Fruit fly (Drosophila melanogaster): ENCODE measurements around the gene Ref1.
A peak's percentile ranks its signal among the peaks of the same experiment; 100 is the strongest.

Gene Ref1

dm6 chr3R:7088837-7089361, 8.7 kb upstream of the Ref1 start:
- TF ChIP-seq CG8478 (optimal IDR thresholded peaks at IDR 0.05) (no peak), usp (GFP tag; optimal IDR thresholded peaks at IDR 0.05) (no peak), Dll (optimal IDR thresholded peaks at IDR 0.05) (no peak), pan (optimal IDR thresholded peaks at IDR 0.05) (no peak), EcR (GFP tag; optimal IDR thresholded peaks at IDR 0.05) (no peak), psq (optimal IDR thresholded peaks at IDR 0.05) (no peak)

DNA sequence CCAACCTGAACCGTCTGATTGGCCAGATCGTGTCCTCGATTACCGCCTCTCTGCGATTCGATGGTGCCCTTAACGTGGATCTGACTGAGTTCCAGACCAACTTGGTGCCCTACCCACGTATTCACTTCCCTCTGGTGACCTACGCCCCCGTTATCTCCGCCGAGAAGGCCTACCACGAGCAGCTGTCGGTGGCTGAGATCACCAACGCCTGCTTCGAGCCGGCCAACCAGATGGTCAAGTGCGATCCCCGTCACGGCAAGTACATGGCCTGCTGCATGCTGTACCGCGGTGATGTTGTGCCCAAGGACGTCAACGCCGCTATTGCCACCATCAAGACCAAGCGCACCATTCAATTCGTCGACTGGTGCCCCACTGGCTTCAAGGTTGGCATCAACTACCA, 7.7 kb upstream of the Ref1 start:
- TF ChIP-seq EcR (GFP tag; optimal IDR thresholded peaks at IDR 0.05) (no peak), pan (optimal IDR thresholded peaks at IDR 0.05) (no peak)

DNA sequence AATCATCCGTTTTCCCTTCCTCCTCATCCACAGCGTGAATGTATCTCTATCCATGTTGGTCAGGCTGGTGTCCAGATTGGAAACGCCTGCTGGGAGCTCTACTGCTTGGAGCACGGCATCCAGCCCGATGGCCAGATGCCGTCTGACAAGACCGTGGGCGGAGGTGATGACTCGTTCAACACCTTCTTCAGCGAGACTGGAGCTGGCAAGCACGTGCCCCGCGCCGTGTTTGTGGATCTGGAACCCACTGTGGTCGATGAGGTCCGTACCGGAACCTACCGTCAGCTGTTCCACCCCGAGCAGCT, 7.0 kb upstream of the Ref1 start:
- TF ChIP-seq CG8478 (optimal IDR thresholded peaks at IDR 0.05): no peak
- no peak for TF ChIP-seq EcR (GFP tag; optimal IDR thresholded peaks at IDR 0.05)
- no peak for TF ChIP-seq pan (optimal IDR thresholded peaks at IDR 0.05)
- no peak for TF ChIP-seq Dll (optimal IDR thresholded peaks at IDR 0.05)
- TF ChIP-seq psq (optimal IDR thresholded peaks at IDR 0.05): no peak
- TF ChIP-seq usp (GFP tag; optimal IDR thresholded peaks at IDR 0.05): no peak

- TF ChIP-seq EcR (GFP tag; optimal IDR thresholded peaks at IDR 0.05) (no peak), CG8478 (optimal IDR thresholded peaks at IDR 0.05) (no peak), pan (optimal IDR thresholded peaks at IDR 0.05) (no peak), psq (optimal IDR thresholded peaks at IDR 0.05) (no peak), usp (GFP tag; optimal IDR thresholded peaks at IDR 0.05) (no peak), Dll (optimal IDR thresholded peaks at IDR 0.05) (no peak)
These were observed 6.4 kb upstream of the Ref1 start, which contains the start of gene alphaTub84B for dm6 chr3R:7086377-7087200. Gene alphaTub84B (plus strand): TSS chr3R:7086599.

DNA sequence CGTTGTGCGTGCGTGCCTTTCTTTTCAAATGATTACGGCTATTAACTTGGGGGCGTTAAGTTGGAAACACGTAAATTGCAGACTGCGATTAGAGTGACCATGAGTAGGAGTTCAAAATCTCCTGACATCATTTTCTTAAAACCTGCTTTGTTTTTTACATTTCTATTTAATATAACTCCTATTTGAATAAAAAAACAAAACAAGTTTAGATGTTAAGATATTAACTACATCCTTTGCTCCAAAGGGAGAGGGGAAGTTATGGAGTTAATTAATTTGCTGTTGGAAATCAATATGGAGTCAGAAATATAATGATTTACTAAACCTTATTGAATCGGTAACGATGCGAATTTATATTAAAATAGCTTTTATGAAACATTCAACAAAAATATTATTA, 5.8 kb upstream of the Ref1 start, which contains the start of gene Tailor:
Gene Tailor, minus strand, starts transcription at position 101 of the 394 bp plus-strand sequence.
- TF ChIP-seq psq (optimal IDR thresholded peaks at IDR 0.05): no peak
- no peak for TF ChIP-seq EcR (GFP tag; optimal IDR thresholded peaks at IDR 0.05)
- TF ChIP-seq usp (GFP tag; optimal IDR thresholded peaks at IDR 0.05): no peak
- no peak for TF ChIP-seq Dll (optimal IDR thresholded peaks at IDR 0.05)
- TF ChIP-seq pan (optimal IDR thresholded peaks at IDR 0.05): no peak
- no peak for TF ChIP-seq CG8478 (optimal IDR thresholded peaks at IDR 0.05)

DNA sequence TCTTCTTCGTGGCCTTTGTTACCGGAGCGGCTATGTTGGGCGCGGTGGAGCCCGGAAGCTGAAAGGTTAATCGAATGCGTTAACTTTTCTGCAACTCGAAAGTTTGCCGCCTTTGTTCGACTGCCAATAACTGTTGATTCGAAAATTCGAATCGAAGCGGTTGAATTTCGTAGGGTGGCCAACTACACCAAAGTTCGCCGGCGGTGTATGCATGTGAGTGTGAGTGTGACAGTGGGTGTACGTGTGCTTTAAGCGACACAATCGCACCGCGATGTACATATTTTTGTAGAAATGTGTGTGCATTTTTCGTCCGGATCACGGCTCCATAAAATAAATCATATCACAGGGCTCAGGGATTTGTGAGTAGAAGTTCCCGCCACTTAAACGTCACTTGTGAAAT, 5.3 kb upstream of the Ref1 start:
- no peak for TF ChIP-seq usp (GFP tag; optimal IDR thresholded peaks at IDR 0.05)
- no peak for TF ChIP-seq psq (optimal IDR thresholded peaks at IDR 0.05)
- TF ChIP-seq CG8478 (optimal IDR thresholded peaks at IDR 0.05): no peak
- no peak for TF ChIP-seq Dll (optimal IDR thresholded peaks at IDR 0.05)
- no peak for TF ChIP-seq EcR (GFP tag; optimal IDR thresholded peaks at IDR 0.05)
- no peak for TF ChIP-seq pan (optimal IDR thresholded peaks at IDR 0.05)

- TF ChIP-seq usp (GFP tag; optimal IDR thresholded peaks at IDR 0.05): no peak
- no peak for TF ChIP-seq psq (optimal IDR thresholded peaks at IDR 0.05)
- TF ChIP-seq pan (optimal IDR thresholded peaks at IDR 0.05): no peak
- no peak for TF ChIP-seq Dll (optimal IDR thresholded peaks at IDR 0.05)
- no peak for TF ChIP-seq CG8478 (optimal IDR thresholded peaks at IDR 0.05)
- no peak for TF ChIP-seq EcR (GFP tag; optimal IDR thresholded peaks at IDR 0.05)
These were observed 3.6 kb upstream of the Ref1 start for dm6 chr3R:7083750-7084149.

DNA sequence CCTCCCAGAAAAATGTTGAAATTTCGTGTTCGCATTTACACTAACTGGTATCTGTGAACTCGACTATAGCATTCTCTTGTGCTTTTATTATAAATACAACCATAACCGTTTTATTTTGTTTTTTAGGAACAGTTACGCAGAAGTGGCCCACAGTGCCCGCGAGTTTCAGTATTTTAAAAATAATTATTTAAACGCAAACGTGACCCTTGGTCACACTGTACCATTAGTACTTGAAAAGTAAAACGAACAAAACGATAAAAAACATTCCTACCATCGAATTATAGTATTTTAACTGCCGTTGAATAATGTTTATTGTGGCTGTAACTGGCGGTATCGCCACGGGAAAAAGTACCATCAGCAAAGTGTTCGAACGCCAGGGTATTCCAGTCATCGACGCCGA, 1.8 kb upstream of the Ref1 start, which contains the start of gene Dpck:
Gene Dpck, plus strand, starts transcription at position 211 of the 400 bp plus-strand sequence.
- no peak for TF ChIP-seq CG8478 (optimal IDR thresholded peaks at IDR 0.05)
- TF ChIP-seq EcR (GFP tag; optimal IDR thresholded peaks at IDR 0.05): no peak
- TF ChIP-seq Dll (optimal IDR thresholded peaks at IDR 0.05): no peak
- no peak for TF ChIP-seq psq (optimal IDR thresholded peaks at IDR 0.05)
- TF ChIP-seq usp (GFP tag; optimal IDR thresholded peaks at IDR 0.05): no peak
- no peak for TF ChIP-seq pan (optimal IDR thresholded peaks at IDR 0.05)

- TF ChIP-seq usp (GFP tag; optimal IDR thresholded peaks at IDR 0.05) (no peak), CG8478 (optimal IDR thresholded peaks at IDR 0.05) (no peak), psq (optimal IDR thresholded peaks at IDR 0.05) (no peak), EcR (GFP tag; optimal IDR thresholded peaks at IDR 0.05) (no peak), Dll (optimal IDR thresholded peaks at IDR 0.05) (no peak), pan (optimal IDR thresholded peaks at IDR 0.05) (no peak)
These were observed 469 bp downstream of the Ref1 start for dm6 chr3R:7079718-7080117.

dm6 chr3R:7076293-7076981, 3.8 kb downstream of the Ref1 start:
- TF ChIP-seq EcR (GFP tag; optimal IDR thresholded peaks at IDR 0.05) (no peak), usp (GFP tag; optimal IDR thresholded peaks at IDR 0.05) (no peak), psq (optimal IDR thresholded peaks at IDR 0.05) (no peak), CG8478 (optimal IDR thresholded peaks at IDR 0.05) (no peak), pan (optimal IDR thresholded peaks at IDR 0.05) (no peak), Dll (optimal IDR thresholded peaks at IDR 0.05) (no peak)

- no peak for TF ChIP-seq CG8478 (optimal IDR thresholded peaks at IDR 0.05)
- no peak for TF ChIP-seq psq (optimal IDR thresholded peaks at IDR 0.05)
- no peak for TF ChIP-seq usp (GFP tag; optimal IDR thresholded peaks at IDR 0.05)
- peak; percentile 75 to 83 for TF ChIP-seq EcR (GFP tag; optimal IDR thresholded peaks at IDR 0.05)
- no peak for TF ChIP-seq pan (optimal IDR thresholded peaks at IDR 0.05)
These were observed 4.4 kb downstream of the Ref1 start for dm6 chr3R:7075712-7076183.

- TF ChIP-seq pan (optimal IDR thresholded peaks at IDR 0.05): no peak
- TF ChIP-seq EcR (GFP tag; optimal IDR thresholded peaks at IDR 0.05): no peak
- TF ChIP-seq Dll (optimal IDR thresholded peaks at IDR 0.05): no peak
- TF ChIP-seq CG8478 (optimal IDR thresholded peaks at IDR 0.05): no peak
- no peak for TF ChIP-seq usp (GFP tag; optimal IDR thresholded peaks at IDR 0.05)
- no peak for TF ChIP-seq psq (optimal IDR thresholded peaks at IDR 0.05)
These were observed 5.1 kb downstream of the Ref1 start for dm6 chr3R:7075115-7075425.
